Fruit fly (Drosophila melanogaster) whole organism, pupa: Measurements from ENCODE around the gene CG18754.

Source experiments
- CG10348 ChIP-seq: fragments of 200-800 bp; sonication (Bioruptor generic); IDR thresholded peaks from 2 replicates; pipeline ENCODE4 v1.3.6; 2022; ENCODE audit warnings: missing biosample characterization, missing genetic modification characterization
- CG13204 ChIP-seq: fragments of 200-800 bp; sonication (Bioruptor generic); optimal IDR thresholded peaks from 2 replicates; lab custom pipeline; 2018; ENCODE audit warnings: missing biosample characterization, mild to moderate bottlenecking, missing genetic modification characterization, moderate library complexity
- CG14655 ChIP-seq: fragments of 200-800 bp; sonication (Bioruptor generic); optimal IDR thresholded peaks from 3 replicates; lab custom pipeline; 2017; ENCODE audit warnings: mild to moderate bottlenecking, missing biosample characterization, missing genetic modification reagents, missing genetic modification characterization
- CG17806 ChIP-seq: fragments of 200-800 bp; sonication (Bioruptor generic); optimal IDR thresholded peaks from 2 replicates; lab custom pipeline; 2018; ENCODE audit warnings: missing biosample characterization, mild to moderate bottlenecking, missing genetic modification characterization, moderate library complexity
- CG34367 ChIP-seq: fragments of 200-800 bp; sonication (Bioruptor generic); optimal IDR thresholded peaks from 2 replicates; lab custom pipeline; 2018; ENCODE audit warnings: missing biosample characterization, mild to moderate bottlenecking, missing genetic modification characterization
- CG4496 ChIP-seq: fragments of 200-800 bp; sonication (Bioruptor generic); IDR thresholded peaks from 3 replicates; pipeline ENCODE4 v1.3.6; 2022; ENCODE audit warnings: missing biosample characterization, missing genetic modification characterization
- CG8159 ChIP-seq: fragments of 200-800 bp; sonication (Bioruptor generic); optimal IDR thresholded peaks from 3 replicates; lab custom pipeline; 2018; ENCODE audit warnings: missing biosample characterization, mild to moderate bottlenecking, missing genetic modification characterization, moderate library complexity
- D1 ChIP-seq: fragments of 200-800 bp; sonication (Bioruptor generic); optimal IDR thresholded peaks from 2 replicates; lab custom pipeline; 2018; ENCODE audit warnings: missing biosample characterization, mild to moderate bottlenecking, missing genetic modification characterization, moderate library complexity
- EcR ChIP-seq: fragments of 200-800 bp; sonication (Bioruptor generic); optimal IDR thresholded peaks from 3 replicates; lab custom pipeline; 2019; ENCODE audit warnings: missing biosample characterization, missing genetic modification characterization, mild to moderate bottlenecking, moderate library complexity, missing genetic modification reagents
- Pif1A ChIP-seq: fragments of 200-800 bp; sonication (Bioruptor generic); optimal IDR thresholded peaks from 3 replicates; lab custom pipeline; 2016; ENCODE audit warnings: missing biosample characterization, missing genetic modification characterization
- Pif1B ChIP-seq: fragments of 200-800 bp; sonication (Bioruptor generic); optimal IDR thresholded peaks from 3 replicates; lab custom pipeline; 2016; ENCODE audit warnings: missing biosample characterization, missing genetic modification characterization
- fd96Ca ChIP-seq: fragments of 200-800 bp; sonication (Bioruptor generic); IDR thresholded peaks from 3 replicates; pipeline ENCODE4 v1.3.6; 2022; ENCODE audit warnings: missing biosample characterization, missing genetic modification characterization
- gl ChIP-seq: fragments of 200-800 bp; sonication (Bioruptor generic); optimal IDR thresholded peaks from 2 replicates; lab custom pipeline; 2018; ENCODE audit warnings: missing biosample characterization, mild to moderate bottlenecking, missing genetic modification characterization
- rn ChIP-seq: fragments of 200-800 bp; sonication (Bioruptor generic); IDR thresholded peaks from 2 replicates; pipeline ENCODE4 v1.3.6; 2022; ENCODE audit warnings: missing biosample characterization, missing genetic modification characterization

DNA sequence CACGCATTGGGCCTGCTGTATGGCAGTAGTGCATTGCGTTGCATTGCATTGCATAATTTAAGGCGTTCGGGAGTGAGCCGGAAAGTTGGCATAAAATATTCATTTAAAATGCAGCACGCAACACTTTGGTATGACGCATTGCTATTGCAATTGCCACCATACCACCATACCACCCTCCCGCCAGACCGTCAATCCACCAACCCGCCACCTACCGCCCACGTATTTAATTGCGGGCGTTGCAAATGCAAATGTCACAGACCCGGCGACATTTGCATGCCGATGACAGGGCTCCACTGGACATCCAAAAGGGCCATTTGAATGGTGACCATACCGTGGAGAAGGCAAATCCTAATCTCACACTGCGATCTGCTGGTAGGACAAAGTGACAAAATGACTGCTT, 49.1 kb upstream of the CG18754 start:
- no peak for TF ChIP-seq Pif1B
- TF ChIP-seq CG14655: no peak
- TF ChIP-seq CG13204 (GFP tag; lab: Kevin White, UChicago): no peak
- TF ChIP-seq CG10348 (GFP tag; lab: Robert Waterston, UW): no peak
- no peak for TF ChIP-seq fd96Ca (GFP tag; lab: Robert Waterston, UW)
- TF ChIP-seq gl (tag; lab: Kevin White, UChicago): no peak
- no peak for TF ChIP-seq CG8159 (tag; lab: Kevin White, UChicago)
- TF ChIP-seq EcR (GFP tag; lab: Kevin White, UChicago): no peak
- no peak for TF ChIP-seq rn
- no peak for TF ChIP-seq Pif1A (GFP tag; lab: Kevin White, UChicago)
- no peak for TF ChIP-seq CG4496 (GFP tag; lab: Robert Waterston, UW)
- no peak for TF ChIP-seq D1 (tag; lab: Kevin White, UChicago)
- TF ChIP-seq CG17806: no peak
- TF ChIP-seq CG34367 (tag; lab: Kevin White, UChicago): no peak
